Worm (Caenorhabditis elegans): ENCODE data around the gene Y25C1A.7.

- no peak for TF ChIP-seq nhr-28 (tag; optimal IDR thresholded peaks at IDR 0.05)
- TF ChIP-seq lin-15B (tag; optimal IDR thresholded peaks at IDR 0.05): no peak
- no peak for TF ChIP-seq nhr-71 (tag; optimal IDR thresholded peaks at IDR 0.05)
- no peak for TF ChIP-seq mdl-1 (tag; optimal IDR thresholded peaks at IDR 0.05)
These were observed 19.5 kb downstream of the Y25C1A.7 start for ce11 chrII:3051332-3051731.

Data from whole organism, L1 larva.